Fruit fly (Drosophila melanogaster): ENCODE results near the gene CG13084.
A peak's percentile ranks its signal among the peaks of the same experiment; 100 is the strongest.

The CG13084 gene

DNA sequence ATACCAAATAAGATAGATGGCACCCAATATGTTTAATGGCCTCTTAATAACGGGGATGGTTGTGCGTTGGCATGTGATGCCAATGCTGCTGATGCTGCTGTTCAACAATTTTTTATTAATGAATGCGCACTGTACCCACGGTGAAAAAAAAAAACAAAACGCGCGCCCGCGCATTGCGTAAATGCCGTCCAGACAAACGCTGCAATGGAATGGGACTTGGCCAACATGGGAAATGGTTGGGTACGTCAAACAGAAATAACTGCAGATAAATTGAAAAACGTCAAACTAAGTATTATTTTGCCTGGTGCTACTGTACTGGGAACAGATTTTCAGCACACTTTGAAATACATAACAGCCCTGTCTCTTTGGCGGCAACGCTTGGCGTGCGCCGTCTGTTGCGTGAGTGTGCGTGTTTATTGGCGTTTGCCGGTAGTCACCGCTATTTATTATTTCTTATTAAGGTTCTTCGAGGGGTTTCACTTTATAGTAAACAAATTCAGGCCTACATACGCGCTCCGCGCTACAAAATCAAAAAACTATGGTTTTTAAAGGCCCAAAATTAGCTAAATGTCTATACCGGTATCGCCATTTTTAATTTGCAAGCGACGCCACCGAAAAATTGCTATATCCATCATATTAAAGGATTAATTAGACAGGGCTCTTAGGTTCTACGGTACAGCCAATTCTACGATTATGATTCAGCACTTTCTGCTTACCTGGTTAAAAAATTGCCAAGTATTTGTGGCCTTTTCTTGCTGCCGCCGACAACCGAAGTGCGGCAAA is 32.0 kb upstream of the CG13084 start:
- TF ChIP-seq ey (GFP tag; optimal IDR thresholded peaks at IDR 0.05) (peak; percentile 6), Mio (GFP tag; optimal IDR thresholded peaks at IDR 0.05) (no peak), dmrt93B (GFP tag; optimal IDR thresholded peaks at IDR 0.05) (no peak), Dif (GFP tag; optimal IDR thresholded peaks at IDR 0.05; ENCODE audit: partially characterized antibody) (no peak), brk (GFP tag; optimal IDR thresholded peaks at IDR 0.05) (no peak), Hr83 (GFP tag; optimal IDR thresholded peaks at IDR 0.05; ENCODE audit: poor library complexity, severe bottlenecking) (no peak), pan (optimal IDR thresholded peaks at IDR 0.05) (no peak), Myc (optimal IDR thresholded peaks at IDR 0.05) (peak; percentile 6), Abd-B (GFP tag; optimal IDR thresholded peaks at IDR 0.05) (no peak), CG9705 (GFP tag; optimal IDR thresholded peaks at IDR 0.05) (no peak), CG32264 (GFP tag; optimal IDR thresholded peaks at IDR 0.05) (no peak), rgr (GFP tag; optimal IDR thresholded peaks at IDR 0.05) (no peak), GATAd (GFP tag; optimal IDR thresholded peaks at IDR 0.05) (no peak), fru (GFP tag; optimal IDR thresholded peaks at IDR 0.05) (no peak), dsf (GFP tag; optimal IDR thresholded peaks at IDR 0.05; ENCODE audit: borderline replicate concordance) (no peak), br (GFP tag; optimal IDR thresholded peaks at IDR 0.05) (no peak), foxo (GFP tag; optimal IDR thresholded peaks at IDR 0.05) (peak in 1 of 2 experiments; percentile 35), lola (GFP tag; optimal IDR thresholded peaks at IDR 0.05) (no peak), CrebA (GFP tag; optimal IDR thresholded peaks at IDR 0.05; ENCODE audit: borderline replicate concordance) (no peak), OdsH (GFP tag; optimal IDR thresholded peaks at IDR 0.05) (peak; percentile 26), dl (GFP tag; optimal IDR thresholded peaks at IDR 0.05; ENCODE audit: insufficient read depth in 1 of 2, partially characterized antibody in 2 of 2) (no peak), usp (GFP tag; optimal IDR thresholded peaks at IDR 0.05) (no peak), sage (GFP tag; optimal IDR thresholded peaks at IDR 0.05) (no peak), Sp1 (GFP tag; optimal IDR thresholded peaks at IDR 0.05) (no peak), psq (GFP tag; optimal IDR thresholded peaks at IDR 0.05) (no peak), woc (GFP tag; optimal IDR thresholded peaks at IDR 0.05) (peak; percentile 33), Jra (GFP tag; optimal IDR thresholded peaks at IDR 0.05) (no peak), HLH106 (tag; optimal IDR thresholded peaks at IDR 0.05) (peak; percentile 2), Hnf4 (GFP tag; optimal IDR thresholded peaks at IDR 0.05) (no peak), Dfd (GFP tag; optimal IDR thresholded peaks at IDR 0.05) (no peak), sv (GFP tag; optimal IDR thresholded peaks at IDR 0.05) (no peak), jim (GFP tag; optimal IDR thresholded peaks at IDR 0.05) (no peak), Rel (GFP tag; optimal IDR thresholded peaks at IDR 0.05) (no peak), Rel (tag; optimal IDR thresholded peaks at IDR 0.05) (no peak), h (GFP tag; optimal IDR thresholded peaks at IDR 0.05) (peak; percentile 89), tai (GFP tag; optimal IDR thresholded peaks at IDR 0.05) (no peak), Vsx2 (GFP tag; optimal IDR thresholded peaks at IDR 0.05; ENCODE audit: partially characterized antibody) (no peak), Hr78 (GFP tag; optimal IDR thresholded peaks at IDR 0.05) (no peak), N (GFP tag; optimal IDR thresholded peaks at IDR 0.05) (no peak)

DNA sequence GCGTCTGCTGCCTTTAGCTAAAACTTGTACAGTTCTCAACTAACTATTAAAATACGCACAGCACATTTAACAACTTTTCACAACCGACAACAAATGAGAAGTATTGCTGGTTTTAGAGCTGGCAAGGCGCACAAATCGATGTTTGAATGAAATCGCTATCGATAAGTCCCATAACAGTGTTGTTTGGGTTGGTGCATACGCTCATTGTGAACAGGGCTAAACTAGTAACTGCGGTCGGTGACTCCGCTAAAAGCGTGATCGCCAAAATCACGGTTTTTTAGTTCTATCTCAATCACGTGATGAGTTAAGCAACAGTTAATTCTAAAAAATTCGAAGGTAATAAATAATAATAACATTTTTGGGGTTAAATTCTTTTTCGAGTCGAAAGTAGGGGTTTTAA is 31.3 kb upstream of the CG13084 start, which contains the start of gene Top2:
TSS of gene Top2 (minus strand) at position 110 of the 400 bp plus-strand sequence.
- TF ChIP-seq sage (GFP tag; optimal IDR thresholded peaks at IDR 0.05) = no peak
- TF ChIP-seq woc (GFP tag; optimal IDR thresholded peaks at IDR 0.05) = peak; percentile 6
- TF ChIP-seq Hr83 (GFP tag; optimal IDR thresholded peaks at IDR 0.05; ENCODE audit: poor library complexity, severe bottlenecking) = peak; percentile 69
- peak; percentile 9 for TF ChIP-seq Vsx2 (GFP tag; optimal IDR thresholded peaks at IDR 0.05; ENCODE audit: partially characterized antibody)
- no peak for TF ChIP-seq Rel (GFP tag; optimal IDR thresholded peaks at IDR 0.05)
- TF ChIP-seq Rel (tag; optimal IDR thresholded peaks at IDR 0.05) = peak; percentile 29
- TF ChIP-seq rgr (GFP tag; optimal IDR thresholded peaks at IDR 0.05) = peak; percentile 7
- TF ChIP-seq Hnf4 (GFP tag; optimal IDR thresholded peaks at IDR 0.05) = peak; percentile 66
- peak in 1 of 2 experiments; percentile 23 for TF ChIP-seq foxo (GFP tag; optimal IDR thresholded peaks at IDR 0.05)
- peak; percentile 16 for TF ChIP-seq Jra (GFP tag; optimal IDR thresholded peaks at IDR 0.05)
- TF ChIP-seq h (GFP tag; optimal IDR thresholded peaks at IDR 0.05) = peak; percentile 60
- no peak for TF ChIP-seq psq (GFP tag; optimal IDR thresholded peaks at IDR 0.05)
- no peak for TF ChIP-seq tai (GFP tag; optimal IDR thresholded peaks at IDR 0.05)
- TF ChIP-seq Sp1 (GFP tag; optimal IDR thresholded peaks at IDR 0.05) = no peak
- TF ChIP-seq HLH106 (tag; optimal IDR thresholded peaks at IDR 0.05) = peak; percentile 32
